Fruit fly (Drosophila melanogaster) whole organism, embryonic: ENCODE data around the gene wrm2.

Experiments used
- Atf6 ChIP-seq: fragments of 200-800 bp; sonication (Bioruptor generic); IDR thresholded peaks from 2 replicates; pipeline ENCODE4 v1.3.6; 2022; ENCODE audit warnings: missing biosample characterization, missing genetic modification characterization
- Awh ChIP-seq: fragments of 200-800 bp; sonication (Bioruptor generic); IDR thresholded peaks from 2 replicates; pipeline ENCODE4, ENCODE4 v1.3.6; 2022; ENCODE audit warnings: missing biosample characterization, missing genetic modification characterization
- Blimp-1 ChIP-seq: fragments of 200-800 bp; sonication (Bioruptor generic); optimal IDR thresholded peaks from 3 replicates; lab custom pipeline; 2018; ENCODE audit warnings: missing biosample characterization, missing genetic modification characterization, mild to moderate bottlenecking, moderate library complexity, missing genetic modification reagents
- CG10267 ChIP-seq: fragments of 200-800 bp; sonication (Bioruptor generic); optimal IDR thresholded peaks from 2 replicates; lab custom pipeline; 2018; ENCODE audit warnings: missing biosample characterization, mild to moderate bottlenecking, missing genetic modification characterization, moderate library complexity
- CG10959 ChIP-seq: fragments of 200-800 bp; sonication (Bioruptor generic); IDR thresholded peaks from 2 replicates; pipeline ENCODE4 v1.3.6; 2022; ENCODE audit warnings: missing biosample characterization, missing genetic modification characterization
- CG10979 ChIP-seq: fragments of 200-800 bp; sonication (Bioruptor generic); optimal IDR thresholded peaks from 2 replicates; lab custom pipeline; 2018; ENCODE audit warnings: missing biosample characterization, mild to moderate bottlenecking, missing genetic modification characterization, moderate library complexity
- CG14860 ChIP-seq: fragments of 200-800 bp; sonication (Bioruptor generic); IDR thresholded peaks from 3 replicates; pipeline ENCODE4 v1.3.6; 2022; ENCODE audit warnings: missing biosample characterization, missing genetic modification characterization; ENCODE audit not compliant: partially characterized antibody
- CG18011 ChIP-seq: fragments of 200-800 bp; sonication (Bioruptor generic); optimal IDR thresholded peaks from 2 replicates; lab custom pipeline; 2017; ENCODE audit warnings: missing biosample characterization, missing genetic modification characterization, mild to moderate bottlenecking, moderate library complexity, missing genotype
- CG2120 ChIP-seq: fragments of 200-800 bp; sonication (Bioruptor generic); optimal IDR thresholded peaks from 3 replicates; lab custom pipeline; 2016; ENCODE audit warnings: missing biosample characterization, missing genetic modification characterization
- CG30403 ChIP-seq: fragments of 200-800 bp; sonication (Bioruptor generic); optimal IDR thresholded peaks from 3 replicates; lab custom pipeline; 2016; ENCODE audit warnings: missing biosample characterization, missing genetic modification characterization
- CG31441 ChIP-seq: fragments of 200-800 bp; sonication (Bioruptor generic); IDR thresholded peaks from 2 replicates; pipeline ENCODE4 v1.3.6; 2022; ENCODE audit warnings: missing biosample characterization, missing genetic modification characterization
- CG4282 ChIP-seq: fragments of 200-800 bp; sonication (Bioruptor generic); optimal IDR thresholded peaks from 2 replicates; lab custom pipeline; 2016; ENCODE audit warnings: missing biosample characterization, missing genetic modification characterization
- CG4360 ChIP-seq: fragments of 200-800 bp; sonication (Bioruptor generic); IDR thresholded peaks from 2 replicates; pipeline ENCODE4 v1.3.6; 2022; ENCODE audit warnings: missing biosample characterization, missing genetic modification characterization
- CG5180 ChIP-seq: fragments of 200-800 bp; sonication (Bioruptor generic); optimal IDR thresholded peaks from 3 replicates; lab custom pipeline; 2017; ENCODE audit warnings: missing biosample characterization, missing genetic modification characterization, mild to moderate bottlenecking, moderate library complexity, missing genetic modification reagents
- CG7556 ChIP-seq: fragments of 200-800 bp; sonication (Bioruptor generic); optimal IDR thresholded peaks from 2 replicates; lab custom pipeline; 2017; ENCODE audit warnings: missing biosample characterization, mild to moderate bottlenecking, missing genetic modification characterization
- CG9437 ChIP-seq: fragments of 200-800 bp; sonication (Bioruptor generic); optimal IDR thresholded peaks from 2 replicates; lab custom pipeline; 2018; ENCODE audit warnings: missing biosample characterization, mild to moderate bottlenecking, missing genetic modification characterization
- CG9727 ChIP-seq: fragments of 200-800 bp; sonication (Bioruptor generic); optimal IDR thresholded peaks from 3 replicates; lab custom pipeline; 2017; ENCODE audit warnings: missing biosample characterization, mild to moderate bottlenecking, missing genetic modification characterization
- CHES-1-like ChIP-seq: fragments of 200-800 bp; sonication (Bioruptor generic); optimal IDR thresholded peaks from 2 replicates; lab custom pipeline; 2016; ENCODE audit warnings: missing biosample characterization, missing genetic modification characterization
- Dfd ChIP-seq, 2 experiments: fragments of >200 bp; optimal IDR thresholded peaks; 2 replicates each; lab custom pipeline; 2017; ENCODE audit warnings: missing biosample characterization in 2 of 2, missing genetic modification characterization in 2 of 2
- Fer2 ChIP-seq: fragments of 200-800 bp; sonication (Bioruptor generic); optimal IDR thresholded peaks from 2 replicates; lab custom pipeline; 2018; ENCODE audit warnings: missing biosample characterization, mild to moderate bottlenecking, missing genetic modification characterization, moderate library complexity
- H15 ChIP-seq: fragments of 200-800 bp; sonication (Bioruptor generic); IDR thresholded peaks from 3 replicates; pipeline ENCODE4 v1.3.6; 2022; ENCODE audit warnings: missing biosample characterization, missing genetic modification characterization
- HLH54F ChIP-seq: fragments of 200-800 bp; sonication (Bioruptor generic); optimal IDR thresholded peaks from 3 replicates; lab custom pipeline; 2016; ENCODE audit warnings: missing biosample characterization, missing genetic modification characterization
- Hr39 ChIP-seq: fragments of >200 bp; optimal IDR thresholded peaks from 2 replicates; lab custom pipeline; 2017
- Nf-YB ChIP-seq: fragments of 200-800 bp; sonication (Bioruptor generic); optimal IDR thresholded peaks from 3 replicates; lab custom pipeline; 2019; ENCODE audit warnings: missing biosample characterization, mild to moderate bottlenecking, missing genetic modification characterization, moderate library complexity
- Nf-YC ChIP-seq: fragments of 200-800 bp; optimal IDR thresholded peaks from 3 replicates; lab custom pipeline; 2019; ENCODE audit warnings: missing biosample characterization, mild to moderate bottlenecking, missing genetic modification characterization, moderate library complexity
- Opbp ChIP-seq: fragments of 200-800 bp; sonication (Bioruptor generic); IDR thresholded peaks from 3 replicates; pipeline ENCODE4 v1.3.6; 2022; ENCODE audit warnings: missing biosample characterization, missing genetic modification characterization; ENCODE audit not compliant: partially characterized antibody
- Optix ChIP-seq: fragments of 200-800 bp; sonication (Bioruptor generic); IDR thresholded peaks from 3 replicates; pipeline ENCODE4 v1.3.6; 2022; ENCODE audit warnings: missing biosample characterization, missing genetic modification characterization
- Sox100B ChIP-seq: fragments of 200-800 bp; sonication (Bioruptor generic); optimal IDR thresholded peaks from 3 replicates; lab custom pipeline; 2018; ENCODE audit warnings: missing biosample characterization, mild to moderate bottlenecking, missing genetic modification characterization
- Xrp1 ChIP-seq: fragments of 200-800 bp; sonication (Bioruptor generic); IDR thresholded peaks from 2 replicates; pipeline ENCODE4 v1.3.6; 2022; ENCODE audit warnings: missing biosample characterization, missing genetic modification characterization
- ab ChIP-seq: fragments of 200-800 bp; sonication (Bioruptor generic); optimal IDR thresholded peaks from 2 replicates; lab custom pipeline; 2016; ENCODE audit warnings: missing biosample characterization, missing genetic modification characterization
- al ChIP-seq: fragments of 200-800 bp; sonication (Bioruptor generic); IDR thresholded peaks from 2 replicates; pipeline ENCODE4 v1.3.6; 2022; ENCODE audit warnings: missing biosample characterization, missing genetic modification characterization
- bowl ChIP-seq: fragments of 200-800 bp; sonication (Bioruptor generic); IDR thresholded peaks from 2 replicates; pipeline ENCODE4 v1.3.6; 2022; ENCODE audit warnings: missing biosample characterization, missing genetic modification characterization
- btn ChIP-seq: fragments of 200-800 bp; sonication (Bioruptor generic); optimal IDR thresholded peaks from 2 replicates; lab custom pipeline; 2016; ENCODE audit warnings: missing biosample characterization, missing genetic modification characterization
- cas ChIP-seq: fragments of 200-800 bp; sonication (Bioruptor generic); IDR thresholded peaks from 2 replicates; pipeline ENCODE4 v1.3.6; 2022; ENCODE audit warnings: missing biosample characterization, missing genetic modification characterization
- cato ChIP-seq: fragments of 200-800 bp; sonication (Bioruptor generic); optimal IDR thresholded peaks from 2 replicates; lab custom pipeline; 2016; ENCODE audit warnings: missing biosample characterization, missing genetic modification characterization, borderline replicate concordance
- dmrt99B ChIP-seq: fragments of 200-800 bp; sonication (Bioruptor generic); optimal IDR thresholded peaks from 2 replicates; lab custom pipeline; 2018; ENCODE audit warnings: missing biosample characterization, mild to moderate bottlenecking, missing genetic modification characterization, moderate library complexity
- dpn ChIP-seq, 2 experiments: fragments of 200-800 bp; sonication (Bioruptor generic); optimal IDR thresholded peaks; 3 replicates each; lab custom pipeline; 2016; ENCODE audit warnings: missing biosample characterization in 2 of 2, missing genetic modification characterization in 2 of 2
- eve ChIP-seq, 2 experiments: fragments of >200 bp; optimal IDR thresholded peaks; 2 replicates each; lab custom pipeline; 2017; ENCODE audit warnings: missing biosample characterization in 2 of 2, missing genetic modification characterization in 2 of 2
- hbn ChIP-seq: fragments of 200-800 bp; sonication (Bioruptor generic); IDR thresholded peaks from 2 replicates; pipeline ENCODE4 v1.3.6; 2022; ENCODE audit warnings: missing biosample characterization, missing genetic modification characterization; ENCODE audit not compliant: partially characterized antibody
- her ChIP-seq: fragments of 200-800 bp; sonication (Bioruptor generic); optimal IDR thresholded peaks from 2 replicates; lab custom pipeline; 2016; ENCODE audit warnings: missing biosample characterization, missing genetic modification characterization
- inv ChIP-seq: fragments of 200-800 bp; sonication (Bioruptor generic); IDR thresholded peaks from 2 replicates; pipeline ENCODE4 v1.3.6; 2022; ENCODE audit warnings: missing biosample characterization, missing genetic modification characterization; ENCODE audit not compliant: partially characterized antibody
- kay ChIP-seq: fragments of 200-800 bp; sonication (Bioruptor generic); optimal IDR thresholded peaks from 2 replicates; lab custom pipeline; 2016; ENCODE audit warnings: missing biosample characterization, missing genetic modification characterization
- mirr ChIP-seq: fragments of 200-800 bp; sonication (Bioruptor generic); optimal IDR thresholded peaks from 3 replicates; lab custom pipeline; 2018; ENCODE audit warnings: missing biosample characterization, mild to moderate bottlenecking, missing genetic modification characterization
- odd ChIP-seq: fragments of 200-800 bp; sonication (Bioruptor generic); optimal IDR thresholded peaks from 2 replicates; lab custom pipeline; 2017; ENCODE audit warnings: missing biosample characterization, mild to moderate bottlenecking, missing genetic modification characterization
- org-1 ChIP-seq: fragments of 200-800 bp; sonication (Bioruptor generic); optimal IDR thresholded peaks from 2 replicates; lab custom pipeline; 2017; ENCODE audit warnings: missing biosample characterization, missing genetic modification characterization
- repo ChIP-seq: fragments of 200-800 bp; sonication (Bioruptor generic); optimal IDR thresholded peaks from 2 replicates; lab custom pipeline; 2016; ENCODE audit warnings: missing biosample characterization, missing genetic modification characterization
- run ChIP-seq: fragments of 200-800 bp; sonication (Bioruptor generic); optimal IDR thresholded peaks from 3 replicates; lab custom pipeline; 2018; ENCODE audit warnings: missing biosample characterization, mild to moderate bottlenecking, missing genetic modification characterization
- ssp ChIP-seq: fragments of 200-800 bp; sonication (Bioruptor generic); IDR thresholded peaks from 2 replicates; pipeline ENCODE4 v1.3.6; 2022; ENCODE audit warnings: missing biosample characterization, missing genetic modification characterization
- vnd ChIP-seq: fragments of 200-800 bp; sonication (Bioruptor generic); IDR thresholded peaks from 3 replicates; pipeline ENCODE4 v1.3.6; 2022; ENCODE audit warnings: missing biosample characterization, missing genetic modification characterization; ENCODE audit not compliant: partially characterized antibody
- zf30C ChIP-seq: fragments of 200-800 bp; sonication (Bioruptor generic); optimal IDR thresholded peaks from 3 replicates; lab custom pipeline; 2018; ENCODE audit warnings: missing biosample characterization, mild to moderate bottlenecking, missing genetic modification characterization
- zfh2 ChIP-seq: fragments of 200-800 bp; sonication (Bioruptor generic); optimal IDR thresholded peaks from 2 replicates; lab custom pipeline; 2016; ENCODE audit warnings: missing biosample characterization, missing genetic modification characterization

The wrm2 gene

DNA sequence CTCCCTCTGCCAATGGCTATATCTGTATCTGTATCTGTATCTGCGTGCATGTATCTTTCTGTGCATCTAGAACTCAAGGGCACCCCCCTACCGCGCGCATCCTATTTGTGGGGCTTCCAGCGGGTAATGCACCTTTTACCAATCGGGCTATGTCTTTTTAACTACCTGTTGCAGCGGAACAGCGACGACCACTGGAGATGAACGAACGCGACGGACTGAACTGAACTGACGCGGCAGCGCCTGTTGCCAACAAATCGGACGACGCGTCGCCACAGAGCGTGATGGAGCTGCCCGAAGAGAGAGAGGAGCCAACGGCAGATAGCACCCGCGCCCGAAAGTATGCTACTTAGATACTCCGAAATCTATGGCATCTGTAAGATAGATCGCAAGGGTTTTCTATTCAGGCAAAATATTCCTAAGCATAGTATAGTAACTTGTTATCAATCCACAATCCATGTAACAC lies 10.0 kb upstream of the wrm2 start, which contains the start of gene Cln7 (continued):
- TF ChIP-seq Nf-YB (GFP tag; lab: Kevin White, UChicago) (peak; percentile 70), kay (GFP tag; lab: Kevin White, UChicago) (peak; percentile 8), Sox100B (GFP tag; lab: Kevin White, UChicago) (no peak), vnd (no peak), dpn (GFP tag; optimal IDR thresholded peaks at IDR 0.05; lab: Kevin White, UChicago) (no peak), HLH54F (GFP tag; lab: Kevin White, UChicago) (no peak), hbn (GFP tag; lab: Robert Waterston, UW) (no peak), CG14860 (no peak), CG5180 (peak; percentile 93), dmrt99B (tag; lab: Kevin White, UChicago) (no peak), zf30C (GFP tag; lab: Kevin White, UChicago) (no peak), ab (GFP tag; lab: Kevin White, UChicago) (no peak), CG9437 (no peak), CG10979 (tag; lab: Kevin White, UChicago) (peak; percentile 53), CG4282 (no peak), CG10959 (GFP tag; lab: Robert Waterston, UW) (no peak), Atf6 (GFP tag; lab: Robert Waterston, UW) (peak; percentile 56), CG4360 (GFP tag; lab: Robert Waterston, UW) (0 out of 2 replicates have a peak, but pooled peaks have one; percentile 9), al (no peak), inv (no peak), CG2120 (peak; percentile 2), CHES-1-like (GFP tag; lab: Kevin White, UChicago) (peak; percentile 38), Dfd (GFP tag; optimal IDR thresholded peaks at IDR 0.05; lab: Kevin White, UChicago) (no peak), Awh (GFP tag; lab: Robert Waterston, UW) (no peak), repo (GFP tag; lab: Kevin White, UChicago) (peak; percentile 20), her (no peak), CG9727 (GFP tag; lab: Kevin White, UChicago) (peak; percentile 40), Optix (GFP tag; lab: Robert Waterston, UW) (peak; percentile 38; the same call in 1 of the 3 replicates), cas (GFP tag; lab: Robert Waterston, UW) (no peak), Nf-YC (peak; percentile 70), CG18011 (GFP tag; lab: Kevin White, UChicago) (no peak), Opbp (GFP tag; lab: Robert Waterston, UW) (peak; percentile 67; the same call in 2 of the 3 replicates), btn (GFP tag; lab: Kevin White, UChicago) (no peak), Blimp-1 (GFP tag; lab: Kevin White, UChicago) (no peak), Fer2 (no peak), CG30403 (GFP tag; lab: Kevin White, UChicago) (no peak), bowl (GFP tag; lab: Robert Waterston, UW) (no peak), run (tag; lab: Kevin White, UChicago) (no peak), org-1 (GFP tag; lab: Kevin White, UChicago) (no peak), Xrp1 (GFP tag; lab: Robert Waterston, UW) (no peak; the same call in 1 of the 2 replicates), CG10267 (tag; lab: Kevin White, UChicago) (peak; percentile 39), odd (GFP tag; lab: Kevin White, UChicago) (peak; percentile 49), eve (GFP tag; optimal IDR thresholded peaks at IDR 0.05; lab: Kevin White, UChicago) (no peak), CG31441 (GFP tag; lab: Robert Waterston, UW) (peak; percentile 38; the same call in 1 of the 2 replicates), mirr (GFP tag; lab: Kevin White, UChicago) (peak; percentile 67), cato (no peak), H15 (GFP tag; lab: Robert Waterston, UW) (no peak), Hr39 (lab: Kevin White, UChicago) (no peak), ssp (GFP tag; lab: Robert Waterston, UW) (no peak), CG7556 (no peak), zfh2 (GFP tag; lab: Kevin White, UChicago) (no peak)
